Fruit fly (Drosophila melanogaster) whole organism, pupa: ENCODE data around the gene nudC.

Experiments
- CG13204 ChIP-seq: fragments of 200-800 bp; sonication (Bioruptor generic); optimal IDR thresholded peaks from 2 replicates; lab custom pipeline; 2018; ENCODE audit warnings: missing biosample characterization, mild to moderate bottlenecking, missing genetic modification characterization, moderate library complexity
- CG34367 ChIP-seq: fragments of 200-800 bp; sonication (Bioruptor generic); optimal IDR thresholded peaks from 2 replicates; lab custom pipeline; 2018; ENCODE audit warnings: missing biosample characterization, mild to moderate bottlenecking, missing genetic modification characterization
- CG4496 ChIP-seq: fragments of 200-800 bp; sonication (Bioruptor generic); IDR thresholded peaks from 3 replicates; pipeline ENCODE4 v1.3.6; 2022; ENCODE audit warnings: missing biosample characterization, missing genetic modification characterization
- CG8159 ChIP-seq: fragments of 200-800 bp; sonication (Bioruptor generic); optimal IDR thresholded peaks from 3 replicates; lab custom pipeline; 2018; ENCODE audit warnings: missing biosample characterization, mild to moderate bottlenecking, missing genetic modification characterization, moderate library complexity
- CG8301 ChIP-seq: fragments of 200-800 bp; sonication (Bioruptor generic); optimal IDR thresholded peaks from 2 replicates; lab custom pipeline; 2018; ENCODE audit warnings: missing biosample characterization, mild to moderate bottlenecking, missing genetic modification characterization
- CG9948 ChIP-seq: fragments of 200-800 bp; sonication (Bioruptor generic); optimal IDR thresholded peaks from 2 replicates; lab custom pipeline; 2018; ENCODE audit warnings: missing biosample characterization, mild to moderate bottlenecking, missing genetic modification characterization, moderate library complexity
- D1 ChIP-seq: fragments of 200-800 bp; sonication (Bioruptor generic); optimal IDR thresholded peaks from 2 replicates; lab custom pipeline; 2018; ENCODE audit warnings: missing biosample characterization, mild to moderate bottlenecking, missing genetic modification characterization, moderate library complexity
- EcR ChIP-seq: fragments of 200-800 bp; sonication (Bioruptor generic); optimal IDR thresholded peaks from 3 replicates; lab custom pipeline; 2019; ENCODE audit warnings: missing biosample characterization, missing genetic modification characterization, mild to moderate bottlenecking, moderate library complexity, missing genetic modification reagents
- Snoo ChIP-seq: fragments of 200-800 bp; sonication (Bioruptor generic); optimal IDR thresholded peaks from 3 replicates; lab custom pipeline; 2017; ENCODE audit warnings: missing biosample characterization, mild to moderate bottlenecking, missing genetic modification characterization, inconsistent platforms

dm6 chr3L:16755189-16755588 is 49.6 kb upstream of the nudC start, which contains the start of gene CG42852:
- TF ChIP-seq CG8301 (tag; lab: Kevin White, UChicago) (no peak), Snoo (no peak), CG13204 (GFP tag; lab: Kevin White, UChicago) (no peak), CG9948 (no peak), D1 (tag; lab: Kevin White, UChicago) (no peak), EcR (GFP tag; lab: Kevin White, UChicago) (no peak), CG4496 (GFP tag; lab: Robert Waterston, UW) (no peak), CG34367 (tag; lab: Kevin White, UChicago) (no peak), CG8159 (tag; lab: Kevin White, UChicago) (no peak)
